Fruit fly (Drosophila melanogaster) whole organism, prepupa: ENCODE measurements around the gene Cpr66D.

ENCODE experiments used
- Blimp-1 ChIP-seq: fragments of 200-800 bp; sonication (Bioruptor generic); optimal IDR thresholded peaks from 3 replicates; lab custom pipeline; 2017; ENCODE audit warnings: missing biosample characterization, missing genetic modification characterization, mild to moderate bottlenecking, moderate library complexity, missing genetic modification reagents
- CG11294 ChIP-seq: fragments of 200-800 bp; sonication (Bioruptor generic); IDR thresholded peaks from 2 replicates; pipeline ENCODE4 v1.3.6; 2022; ENCODE audit warnings: missing biosample characterization, missing genetic modification characterization
- CG8119 ChIP-seq: fragments of 200-800 bp; sonication (Bioruptor generic); IDR thresholded peaks from 3 replicates; pipeline ENCODE4 v1.3.6; 2022; ENCODE audit warnings: missing biosample characterization, missing genetic modification characterization
- Lpt ChIP-seq: fragments of 200-800 bp; sonication (Bioruptor generic); optimal IDR thresholded peaks from 3 replicates; lab custom pipeline; 2016; ENCODE audit warnings: missing biosample characterization, missing genetic modification characterization

dm6 chr3L:8689675-8690074 is 49.4 kb downstream of the Cpr66D start:
- TF ChIP-seq Lpt (GFP tag; lab: Kevin White, UChicago) (no peak), CG11294 (GFP tag; lab: Robert Waterston, UW) (no peak), Blimp-1 (no peak), CG8119 (GFP tag; lab: Robert Waterston, UW) (no peak)
